Fruit fly (Drosophila melanogaster) whole organism, embryonic: ENCODE data around the gene Mst85C.

Source experiments
- Awh ChIP-seq: fragments of 200-800 bp; sonication (Bioruptor generic); IDR thresholded peaks from 2 replicates; pipeline ENCODE4, ENCODE4 v1.3.6; 2022; ENCODE audit warnings: missing biosample characterization, missing genetic modification characterization
- CG12219 ChIP-seq: fragments of 200-800 bp; sonication (Bioruptor generic); optimal IDR thresholded peaks from 3 replicates; lab custom pipeline; 2018; ENCODE audit warnings: missing biosample characterization, mild to moderate bottlenecking, missing genetic modification characterization
- CG12299 ChIP-seq: fragments of 200-800 bp; sonication (Bioruptor generic); optimal IDR thresholded peaks from 2 replicates; lab custom pipeline; 2018; ENCODE audit warnings: missing biosample characterization, mild to moderate bottlenecking, missing genetic modification characterization
- CG12942 ChIP-seq: fragments of 200-800 bp; sonication (Bioruptor generic); optimal IDR thresholded peaks from 3 replicates; lab custom pipeline; 2016; ENCODE audit warnings: missing biosample characterization, missing genetic modification characterization
- CG14965 ChIP-seq: fragments of 200-800 bp; sonication (Bioruptor generic); optimal IDR thresholded peaks from 2 replicates; lab custom pipeline; 2016; ENCODE audit warnings: missing biosample characterization, missing genetic modification characterization, borderline replicate concordance
- CG2116 ChIP-seq: fragments of 200-800 bp; sonication (Bioruptor generic); optimal IDR thresholded peaks from 3 replicates; lab custom pipeline; 2018; ENCODE audit warnings: missing biosample characterization, mild to moderate bottlenecking, missing genetic modification characterization
- CG30403 ChIP-seq: fragments of 200-800 bp; sonication (Bioruptor generic); optimal IDR thresholded peaks from 3 replicates; lab custom pipeline; 2016; ENCODE audit warnings: missing biosample characterization, missing genetic modification characterization
- CG3281 ChIP-seq: fragments of 200-800 bp; sonication (Bioruptor generic); optimal IDR thresholded peaks from 3 replicates; lab custom pipeline; 2017; ENCODE audit warnings: missing biosample characterization, mild to moderate bottlenecking, missing genetic modification characterization
- CG3407 ChIP-seq: fragments of 200-800 bp; sonication (Bioruptor generic); optimal IDR thresholded peaks from 2 replicates; lab custom pipeline; 2018; ENCODE audit warnings: missing biosample characterization, mild to moderate bottlenecking, missing genetic modification characterization
- CG34224 ChIP-seq: fragments of 200-800 bp; sonication (Bioruptor generic); IDR thresholded peaks from 3 replicates; pipeline ENCODE4 v1.3.6; 2022; ENCODE audit warnings: missing biosample characterization, missing genetic modification characterization; ENCODE audit not compliant: partially characterized antibody
- CG34422 ChIP-seq: fragments of 200-800 bp; sonication (Bioruptor generic); IDR thresholded peaks from 3 replicates; pipeline ENCODE4 v1.3.6; 2022; ENCODE audit warnings: missing biosample characterization, missing genetic modification characterization
- CTCF ChIP-seq: fragments of 200-800 bp; sonication (Bioruptor generic); optimal IDR thresholded peaks from 2 replicates; lab custom pipeline; 2017; ENCODE audit warnings: missing biosample characterization, mild to moderate bottlenecking, missing genetic modification characterization, moderate library complexity
- Dek ChIP-seq: fragments of 200-800 bp; sonication (Bioruptor generic); optimal IDR thresholded peaks from 3 replicates; lab custom pipeline; 2019; ENCODE audit warnings: missing biosample characterization, mild to moderate bottlenecking, missing genetic modification characterization, moderate library complexity
- HLH54F ChIP-seq: fragments of 200-800 bp; sonication (Bioruptor generic); optimal IDR thresholded peaks from 3 replicates; lab custom pipeline; 2016; ENCODE audit warnings: missing biosample characterization, missing genetic modification characterization
- Hand ChIP-seq: fragments of 200-800 bp; sonication (Bioruptor generic); optimal IDR thresholded peaks from 2 replicates; lab custom pipeline; 2017; ENCODE audit warnings: mild to moderate bottlenecking, missing biosample characterization, missing genetic modification reagents, missing genetic modification characterization
- Lhr ChIP-seq: fragments of 200-800 bp; sonication (Bioruptor generic); optimal IDR thresholded peaks from 3 replicates; lab custom pipeline; 2017; ENCODE audit warnings: mild to moderate bottlenecking, missing biosample characterization, missing genetic modification reagents, missing genetic modification characterization
- Mes4 ChIP-seq: fragments of 200-800 bp; sonication (Bioruptor generic); optimal IDR thresholded peaks from 2 replicates; lab custom pipeline; 2016; ENCODE audit warnings: missing biosample characterization, missing genetic modification characterization
- Sox102F ChIP-seq: fragments of 200-800 bp; sonication (Bioruptor generic); optimal IDR thresholded peaks from 2 replicates; lab custom pipeline; 2018; ENCODE audit warnings: missing biosample characterization, mild to moderate bottlenecking, missing genetic modification characterization, moderate library complexity
- bbx ChIP-seq: fragments of 200-800 bp; sonication (Bioruptor generic); IDR thresholded peaks from 2 replicates; pipeline ENCODE4 v1.3.6; 2022; ENCODE audit warnings: missing biosample characterization, missing genetic modification characterization; ENCODE audit not compliant: partially characterized antibody
- btn ChIP-seq: fragments of 200-800 bp; sonication (Bioruptor generic); optimal IDR thresholded peaks from 2 replicates; lab custom pipeline; 2016; ENCODE audit warnings: missing biosample characterization, missing genetic modification characterization
- chn ChIP-seq: fragments of 200-800 bp; sonication (Bioruptor generic); optimal IDR thresholded peaks from 2 replicates; lab custom pipeline; 2016; ENCODE audit warnings: missing biosample characterization, missing genetic modification characterization
- esg ChIP-seq: fragments of 200-800 bp; sonication (Bioruptor generic); conservative IDR thresholded peaks from 2 replicates; pipeline ENCODE4 v1.3.6; 2022; ENCODE audit warnings: missing biosample characterization, missing genetic modification characterization
- h ChIP-seq: fragments of >200 bp; optimal IDR thresholded peaks from 2 replicates; lab custom pipeline; 2017
- ssp ChIP-seq: fragments of 200-800 bp; sonication (Bioruptor generic); IDR thresholded peaks from 2 replicates; pipeline ENCODE4 v1.3.6; 2022; ENCODE audit warnings: missing biosample characterization, missing genetic modification characterization
- zfh1 ChIP-seq: fragments of 200-800 bp; sonication (Bioruptor generic); IDR thresholded peaks from 3 replicates; pipeline ENCODE4 v1.3.6; 2022; ENCODE audit warnings: missing biosample characterization, missing genetic modification characterization

The Mst85C gene

DNA sequence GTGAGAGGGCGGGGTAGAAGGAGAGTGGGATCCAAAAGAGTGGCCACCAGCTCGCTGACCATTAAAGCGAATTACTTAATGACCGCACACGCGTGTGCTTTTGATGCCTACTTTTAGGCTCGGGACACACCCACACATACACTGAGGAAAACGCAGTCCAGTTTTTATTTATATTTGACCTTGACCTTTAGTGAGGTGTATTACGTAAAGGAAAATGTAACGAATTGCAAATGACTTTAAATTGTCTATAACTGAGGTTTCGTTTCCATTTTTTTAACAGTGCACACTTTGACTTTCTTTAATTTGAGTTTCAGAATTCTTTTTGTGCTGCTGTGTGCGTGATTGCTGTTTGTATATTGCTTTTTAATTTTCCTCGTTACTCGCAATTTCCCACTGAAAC lies 36.9 kb downstream of the Mst85C start (continued):
- TF ChIP-seq CG14965 (GFP tag; lab: Kevin White, UChicago) (no peak), CG3281 (peak; percentile 12), bbx (GFP tag; lab: Robert Waterston, UW) (no peak), CG3407 (GFP tag; lab: Kevin White, UChicago) (no peak), Sox102F (GFP tag; lab: Kevin White, UChicago) (peak; percentile 18), Awh (GFP tag; lab: Robert Waterston, UW) (0 out of 2 replicates have a peak, but pooled peaks have one; percentile 19), Mes4 (GFP tag; lab: Kevin White, UChicago) (no peak), zfh1 (GFP tag; lab: Robert Waterston, UW) (0 out of 3 replicates have a peak, but pooled peaks have one; percentile 21), CG30403 (GFP tag; lab: Kevin White, UChicago) (peak; percentile 24), Dek (tag; lab: Kevin White, UChicago) (no peak), h (lab: Kevin White, UChicago) (no peak), Hand (GFP tag; lab: Kevin White, UChicago) (peak; percentile 7), CG12942 (GFP tag; lab: Kevin White, UChicago) (no peak), esg (GFP tag; lab: Robert Waterston, UW) (peak; percentile 41; the same call in 1 of the 2 replicates), btn (no peak), CG34422 (GFP tag; lab: Robert Waterston, UW) (no peak), CG12219 (GFP tag; lab: Kevin White, UChicago) (peak; percentile 31), CG12299 (no peak), Lhr (GFP tag; lab: Kevin White, UChicago) (no peak), ssp (no peak), CG2116 (no peak), chn (GFP tag; lab: Kevin White, UChicago) (no peak), HLH54F (no peak)

- TF ChIP-seq CG34224 (GFP tag; lab: Robert Waterston, UW) (no peak), CTCF (GFP tag; lab: Kevin White, UChicago) (peak; percentile 80)
These were observed 41.9 kb downstream of the Mst85C start for dm6 chr3R:9090303-9090702.
